Worm (Caenorhabditis elegans): ENCODE data around the gene F35E8.2.

Gene F35E8.2

ce11 chrV:15912677-15913076 is 7.2 kb downstream of the F35E8.2 start:
- TF ChIP-seq ceh-39 (tag; optimal IDR thresholded peaks at IDR 0.05) (no peak), sptf-1 (tag; optimal IDR thresholded peaks at IDR 0.05) (no peak), pha-4 (tag; optimal IDR thresholded peaks at IDR 0.05) (no peak), mep-1 (tag; optimal IDR thresholded peaks at IDR 0.05) (no peak), elt-3 (tag; optimal IDR thresholded peaks at IDR 0.05) (no peak), snpc-4 (tag; optimal IDR thresholded peaks at IDR 0.05) (no peak), unc-120 (tag; optimal IDR thresholded peaks at IDR 0.05; ENCODE audit: poor library complexity, severe bottlenecking) (no peak), drap-1 (GFP tag; optimal IDR thresholded peaks at IDR 0.05) (no peak), hlh-1 (tag; optimal IDR thresholded peaks at IDR 0.05) (no peak), M03D4.4 (tag; optimal IDR thresholded peaks at IDR 0.05) (no peak), ceh-83 (GFP tag; optimal IDR thresholded peaks at IDR 0.05) (no peak), ceh-43 (GFP tag; optimal IDR thresholded peaks at IDR 0.05) (no peak), nhr-2 (tag; optimal IDR thresholded peaks at IDR 0.05) (no peak), cnd-1 (tag; optimal IDR thresholded peaks at IDR 0.05) (no peak), nhr-76 (tag; optimal IDR thresholded peaks at IDR 0.05) (no peak), elt-1 (tag; optimal IDR thresholded peaks at IDR 0.05; ENCODE audit: borderline replicate concordance, insufficient read depth) (no peak), lin-32 (GFP tag; optimal IDR thresholded peaks at IDR 0.05) (no peak), ces-1 (GFP tag; optimal IDR thresholded peaks at IDR 0.05) (no peak)

- TF ChIP-seq ham-2 (GFP tag; optimal IDR thresholded peaks at IDR 0.05) (no peak), lin-13 (tag; optimal IDR thresholded peaks at IDR 0.05) (no peak), M03D4.4 (tag; optimal IDR thresholded peaks at IDR 0.05) (no peak), unc-62 (GFP tag; optimal IDR thresholded peaks at IDR 0.05) (no peak), ceh-39 (tag; optimal IDR thresholded peaks at IDR 0.05) (no peak), elt-3 (tag; optimal IDR thresholded peaks at IDR 0.05) (no peak), nhr-237 (tag; optimal IDR thresholded peaks at IDR 0.05) (no peak), nhr-28 (tag; optimal IDR thresholded peaks at IDR 0.05) (no peak), ceh-43 (GFP tag; optimal IDR thresholded peaks at IDR 0.05) (no peak), unc-120 (tag; optimal IDR thresholded peaks at IDR 0.05; ENCODE audit: poor library complexity, severe bottlenecking) (no peak), nhr-2 (tag; optimal IDR thresholded peaks at IDR 0.05) (no peak), nhr-12 (tag; optimal IDR thresholded peaks at IDR 0.05) (no peak), mep-1 (tag; optimal IDR thresholded peaks at IDR 0.05) (no peak), flh-1 (GFP tag; optimal IDR thresholded peaks at IDR 0.05) (no peak)
Observed at ce11 chrV:15913714-15914113, 8.3 kb downstream of the F35E8.2 start, which contains the start of gene F35E8.7. TSS of gene F35E8.7 (plus strand) at chrV:15914014.

ce11 chrV:15914774-15915173 is 9.3 kb downstream of the F35E8.2 start:
- TF ChIP-seq drap-1 (GFP tag; optimal IDR thresholded peaks at IDR 0.05) (peak; percentile 32), ceh-43 (GFP tag; optimal IDR thresholded peaks at IDR 0.05) (no peak), M03D4.4 (tag; optimal IDR thresholded peaks at IDR 0.05) (no peak)

ce11 chrV:15915307-15915706 is 9.8 kb downstream of the F35E8.2 start:
- no peak for TF ChIP-seq pha-4 (tag; optimal IDR thresholded peaks at IDR 0.05)
- no peak for TF ChIP-seq lsy-2 (tag; optimal IDR thresholded peaks at IDR 0.05)
- TF ChIP-seq unc-62 (GFP tag; optimal IDR thresholded peaks at IDR 0.05) = no peak

ce11 chrV:15915919-15916318 is 10.5 kb downstream of the F35E8.2 start, which contains the start of gene gst-38:
TSS of gene gst-38 (minus strand) at chrV:15916070.
- TF ChIP-seq nhr-76 (tag; optimal IDR thresholded peaks at IDR 0.05) (no peak), sptf-1 (tag; optimal IDR thresholded peaks at IDR 0.05) (no peak), mls-2 (tag; optimal IDR thresholded peaks at IDR 0.05) (no peak), cnd-1 (tag; optimal IDR thresholded peaks at IDR 0.05) (no peak), ces-1 (GFP tag; optimal IDR thresholded peaks at IDR 0.05) (no peak), sem-2 (GFP tag; optimal IDR thresholded peaks at IDR 0.05) (no peak)

- no peak for TF ChIP-seq ceh-39 (tag; optimal IDR thresholded peaks at IDR 0.05)
- TF ChIP-seq unc-62 (GFP tag; optimal IDR thresholded peaks at IDR 0.05) = no peak
Observed at ce11 chrV:15917458-15917857, 12.0 kb downstream of the F35E8.2 start, which contains the start of gene F35E8.9. TSS of gene F35E8.9 (minus strand) at chrV:15917558.

- TF ChIP-seq sem-2 (GFP tag; optimal IDR thresholded peaks at IDR 0.05) (no peak), lin-32 (GFP tag; optimal IDR thresholded peaks at IDR 0.05) (no peak)
Observed at ce11 chrV:15920273-15920672, 14.8 kb downstream of the F35E8.2 start, which contains the start of gene F35E8.10. TSS of gene F35E8.10 (minus strand) at chrV:15920373.
